Worm (Caenorhabditis elegans): Measurements from ENCODE around the gene T10B10.4.

The T10B10.4 gene

ce11 chrX:15236036-15236435, 46.1 kb downstream of the T10B10.4 start (continued):
- peak; percentile 15 for TF ChIP-seq nhr-90 (tag; optimal IDR thresholded peaks at IDR 0.05; ENCODE audit: poor library complexity)

- TF ChIP-seq efl-1 (optimal IDR thresholded peaks at IDR 0.05) (no peak), efl-1 (GFP tag; optimal IDR thresholded peaks at IDR 0.05 in 1 of 2) (peak in 1 of 2 experiments; percentile 67), nhr-90 (tag; optimal IDR thresholded peaks at IDR 0.05; ENCODE audit: poor library complexity) (no peak), elt-2 (tag; optimal IDR thresholded peaks at IDR 0.05) (peak; percentile 1)
Measured at ce11 chrX:15241169-15241568, 51.2 kb downstream of the T10B10.4 start.
